Fruit fly (Drosophila melanogaster) whole organism: ENCODE results near the gene CG33108.

Experiments used
- Dll ChIP-seq: fragments of >200 bp; optimal IDR thresholded peaks from 2 replicates; lab custom pipeline; 2017
- psq ChIP-seq: fragments of >200 bp; optimal IDR thresholded peaks from 2 replicates; lab custom pipeline; 2017
- usp ChIP-seq: fragments of >200 bp; optimal IDR thresholded peaks from 2 replicates; lab custom pipeline; 2017; ENCODE audit warnings: missing biosample characterization, missing genetic modification characterization, mixed read lengths

- TF ChIP-seq psq (lab: Kevin White, UChicago) (no peak), Dll (lab: Kevin White, UChicago) (no peak), usp (GFP tag; lab: Kevin White, UChicago) (no peak)
Measured at dm6 chr3R:24024123-24024522, 28.7 kb downstream of the CG33108 start.
